Worm (Caenorhabditis elegans) whole organism, midembryonic: ENCODE results near the gene T04A6.2.

Source experiments
- T22C8.4 ChIP-seq: fragments of 200-800 bp; sonication (Bioruptor generic); IDR thresholded peaks from 2 replicates; pipeline ENCODE4 v1.3.6; 2022; ENCODE audit warnings: missing genetic modification characterization, missing compliant biosample characterization
- cog-1 ChIP-seq: sonication (generic microtip); optimal IDR thresholded peaks from 2 replicates; lab custom pipeline; 2016; ENCODE audit warnings: missing genetic modification characterization, missing compliant biosample characterization
- flt-1 ChIP-seq: fragments of 200-800 bp; sonication (Bioruptor generic); IDR thresholded peaks from 2 replicates; pipeline ENCODE4 v1.3.6; 2022; ENCODE audit warnings: missing genetic modification characterization, missing compliant biosample characterization
- klf-2 ChIP-seq: fragments of 200-800 bp; sonication (Bioruptor generic); conservative IDR thresholded peaks from 2 replicates; pipeline ENCODE4 v1.3.6; 2022; ENCODE audit warnings: missing genetic modification reagents, missing genetic modification characterization, missing compliant biosample characterization
- ztf-23 ChIP-seq: fragments of 200-800 bp; sonication (Bioruptor generic); IDR thresholded peaks from 2 replicates; pipeline ENCODE4 v1.3.6; 2022; ENCODE audit warnings: missing genetic modification reagents, missing genetic modification characterization, missing compliant biosample characterization
- ztf-29 ChIP-seq: fragments of 200-800 bp; sonication (Bioruptor generic); IDR thresholded peaks from 2 replicates; pipeline ENCODE4 v1.3.6; 2022; ENCODE audit warnings: missing genetic modification reagents, missing genetic modification characterization, missing compliant biosample characterization

DNA sequence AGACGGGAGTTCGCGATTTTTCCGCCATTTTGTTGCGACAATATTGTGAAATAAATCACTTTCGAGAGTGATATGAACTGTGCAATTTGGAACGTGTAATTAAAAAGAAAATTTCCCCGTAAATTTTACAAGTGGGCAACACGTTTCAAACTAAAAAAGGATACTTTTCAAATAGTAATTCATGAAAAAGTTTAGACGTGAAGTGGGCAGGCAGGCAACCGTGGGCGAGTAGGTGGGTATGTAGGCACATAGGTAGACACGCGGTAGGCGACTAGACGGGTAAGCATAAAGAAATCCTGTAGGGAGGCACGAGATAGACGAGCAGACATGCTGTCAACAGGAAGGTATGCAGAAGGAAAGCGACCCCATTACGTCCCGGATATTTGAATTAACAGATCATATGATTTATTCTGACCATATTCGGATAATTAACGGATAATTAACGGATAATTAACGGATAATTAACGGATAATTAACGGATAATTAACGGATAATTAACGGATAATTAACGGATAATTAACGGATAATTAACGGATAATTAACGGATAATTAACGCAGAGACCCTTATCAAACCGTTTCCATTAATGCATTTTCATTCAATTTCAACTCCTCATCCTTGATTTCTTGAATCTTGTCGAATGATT lies 21.2 kb upstream of the T04A6.2 start, which contains the start of gene R13A5.11:
- TF ChIP-seq klf-2 (GFP tag; lab: Robert Waterston, UW) (no peak), flt-1 (GFP tag; lab: Robert Waterston, UW) (no peak), cog-1 (no peak), ztf-29 (GFP tag; lab: Robert Waterston, UW) (no peak), ztf-23 (GFP tag; lab: Robert Waterston, UW) (no peak), T22C8.4 (GFP tag; lab: Robert Waterston, UW) (no peak)
